Fruit fly (Drosophila melanogaster) whole organism, embryonic: Measurements from ENCODE around the gene corn.
A peak's percentile ranks its signal among the peaks of the same experiment; 100 is the strongest.

Experiments
- Aef1 ChIP-seq: fragments of 200-800 bp; sonication (Bioruptor generic); IDR thresholded peaks from 3 replicates; pipeline ENCODE4 v1.3.6; 2022; ENCODE audit warnings: missing biosample characterization, missing genetic modification characterization
- Bteb2 ChIP-seq: fragments of 200-800 bp; sonication (Bioruptor generic); optimal IDR thresholded peaks from 2 replicates; lab custom pipeline; 2016; ENCODE audit warnings: missing biosample characterization, missing genetic modification characterization
- CG1024 ChIP-seq: fragments of 200-800 bp; sonication (Bioruptor generic); IDR thresholded peaks from 2 replicates; pipeline ENCODE4 v1.3.6; 2022; ENCODE audit warnings: missing biosample characterization, missing genetic modification characterization
- CG11247 ChIP-seq: fragments of 200-800 bp; sonication (Bioruptor generic); IDR thresholded peaks from 2 replicates; pipeline ENCODE4 v1.3.6; 2022; ENCODE audit warnings: missing biosample characterization, missing genetic modification characterization
- CG11504 ChIP-seq: fragments of 200-800 bp; sonication (Bioruptor generic); optimal IDR thresholded peaks from 3 replicates; lab custom pipeline; 2019; ENCODE audit warnings: missing biosample characterization, mild to moderate bottlenecking, missing genetic modification characterization, moderate library complexity
- CG12104 ChIP-seq: fragments of 200-800 bp; sonication (Bioruptor generic); optimal IDR thresholded peaks from 3 replicates; lab custom pipeline; 2016; ENCODE audit warnings: missing biosample characterization, missing genetic modification characterization
- CG1233 ChIP-seq: fragments of 200-800 bp; sonication (Bioruptor generic); optimal IDR thresholded peaks from 4 replicates; lab custom pipeline; 2018; ENCODE audit warnings: missing biosample characterization, mild to moderate bottlenecking, missing genetic modification characterization
- CG13424 ChIP-seq: fragments of 200-800 bp; sonication (Bioruptor generic); optimal IDR thresholded peaks from 2 replicates; lab custom pipeline; 2019; ENCODE audit warnings: missing biosample characterization, mild to moderate bottlenecking, missing genetic modification characterization, moderate library complexity
- CG13894 ChIP-seq: fragments of 200-800 bp; sonication (Bioruptor generic); optimal IDR thresholded peaks from 3 replicates; lab custom pipeline; 2018; ENCODE audit warnings: missing biosample characterization, mild to moderate bottlenecking, missing genetic modification characterization, moderate library complexity
- CG15696 ChIP-seq: fragments of 200-800 bp; sonication (Bioruptor generic); optimal IDR thresholded peaks from 2 replicates; lab custom pipeline; 2019; ENCODE audit warnings: missing biosample characterization, mild to moderate bottlenecking, missing genetic modification characterization, moderate library complexity
- CG1647 ChIP-seq: fragments of 200-800 bp; sonication (Bioruptor generic); optimal IDR thresholded peaks from 3 replicates; lab custom pipeline; 2016; ENCODE audit warnings: missing biosample characterization, missing genetic modification characterization
- CG16863 ChIP-seq: fragments of 200-800 bp; sonication (Bioruptor generic); optimal IDR thresholded peaks from 3 replicates; lab custom pipeline; 2016; ENCODE audit warnings: missing biosample characterization, missing genetic modification characterization
- CG17186 ChIP-seq: fragments of 200-800 bp; sonication (Bioruptor generic); optimal IDR thresholded peaks from 3 replicates; lab custom pipeline; 2017; ENCODE audit warnings: missing biosample characterization, missing genetic modification reagents, missing genetic modification characterization
- CG18599 ChIP-seq: fragments of 200-800 bp; sonication (Bioruptor generic); optimal IDR thresholded peaks from 3 replicates; lab custom pipeline; 2017; ENCODE audit warnings: missing biosample characterization, missing genetic modification characterization, mild to moderate bottlenecking, moderate library complexity, missing genetic modification reagents
- CG2199 ChIP-seq: fragments of 200-800 bp; sonication (Bioruptor generic); IDR thresholded peaks from 3 replicates; pipeline ENCODE4 v1.3.6; 2022; ENCODE audit warnings: missing biosample characterization, missing genetic modification characterization
- CG3407 ChIP-seq: fragments of 200-800 bp; sonication (Bioruptor generic); optimal IDR thresholded peaks from 2 replicates; lab custom pipeline; 2018; ENCODE audit warnings: missing biosample characterization, mild to moderate bottlenecking, missing genetic modification characterization
- CG6689 ChIP-seq: fragments of 200-800 bp; sonication (Bioruptor generic); IDR thresholded peaks from 2 replicates; pipeline ENCODE4 v1.3.6; 2022; ENCODE audit warnings: missing biosample characterization, missing genetic modification characterization
- CG7556 ChIP-seq: fragments of 200-800 bp; sonication (Bioruptor generic); optimal IDR thresholded peaks from 2 replicates; lab custom pipeline; 2017; ENCODE audit warnings: missing biosample characterization, mild to moderate bottlenecking, missing genetic modification characterization
- CG7987 ChIP-seq: fragments of 200-800 bp; sonication (Bioruptor generic); optimal IDR thresholded peaks from 2 replicates; lab custom pipeline; 2018; ENCODE audit warnings: missing biosample characterization, mild to moderate bottlenecking, missing genetic modification characterization, moderate library complexity
- ERR ChIP-seq: fragments of 200-800 bp; sonication (Bioruptor generic); optimal IDR thresholded peaks from 2 replicates; lab custom pipeline; 2016; ENCODE audit warnings: missing biosample characterization, missing genetic modification characterization
- Ets65A ChIP-seq: fragments of 200-800 bp; sonication (Bioruptor generic); peaks from one replicate; lab custom pipeline; 2016; ENCODE audit warnings: missing biosample characterization, missing genetic modification characterization
- H2.0 ChIP-seq: fragments of 200-800 bp; sonication (Bioruptor generic); IDR thresholded peaks from 2 replicates; pipeline ENCODE4 v1.3.6; 2022; ENCODE audit warnings: missing biosample characterization, missing genetic modification characterization
- HLH4C ChIP-seq: fragments of 200-800 bp; sonication (Bioruptor generic); IDR thresholded peaks from 3 replicates; pipeline ENCODE4 v1.3.6; 2022; ENCODE audit warnings: missing biosample characterization, missing genetic modification characterization; ENCODE audit not compliant: partially characterized antibody
- Hr39 ChIP-seq: fragments of >200 bp; optimal IDR thresholded peaks from 2 replicates; lab custom pipeline; 2017
- Lpt ChIP-seq: fragments of >200 bp; optimal IDR thresholded peaks from 2 replicates; lab custom pipeline; 2018; ENCODE audit warnings: missing biosample characterization, missing genetic modification characterization
- MBD-R2 ChIP-seq: fragments of 200-800 bp; sonication (Bioruptor generic); IDR thresholded peaks from 2 replicates; pipeline ENCODE4 v1.3.6; 2022; ENCODE audit warnings: missing biosample characterization, missing genetic modification characterization
- Nf-YC ChIP-seq: fragments of 200-800 bp; optimal IDR thresholded peaks from 3 replicates; lab custom pipeline; 2019; ENCODE audit warnings: missing biosample characterization, mild to moderate bottlenecking, missing genetic modification characterization, moderate library complexity
- Oaz ChIP-seq: fragments of 200-800 bp; sonication (Bioruptor generic); IDR thresholded peaks from 2 replicates; pipeline ENCODE4 v1.3.6; 2022; ENCODE audit warnings: missing biosample characterization, missing genetic modification characterization
- PHDP ChIP-seq: fragments of 200-800 bp; sonication (Bioruptor generic); optimal IDR thresholded peaks from 3 replicates; lab custom pipeline; 2018; ENCODE audit warnings: missing biosample characterization, mild to moderate bottlenecking, missing genetic modification characterization, moderate library complexity
- al ChIP-seq: fragments of 200-800 bp; sonication (Bioruptor generic); IDR thresholded peaks from 2 replicates; pipeline ENCODE4 v1.3.6; 2022; ENCODE audit warnings: missing biosample characterization, missing genetic modification characterization
- bbx ChIP-seq: fragments of 200-800 bp; sonication (Bioruptor generic); IDR thresholded peaks from 2 replicates; pipeline ENCODE4 v1.3.6; 2022; ENCODE audit warnings: missing biosample characterization, missing genetic modification characterization; ENCODE audit not compliant: partially characterized antibody
- ci ChIP-seq: fragments of 200-800 bp; sonication (Bioruptor generic); IDR thresholded peaks from 3 replicates; pipeline ENCODE4 v1.3.6; 2022; ENCODE audit warnings: missing biosample characterization, missing genetic modification characterization
- crol ChIP-seq: fragments of 200-800 bp; sonication (Bioruptor generic); IDR thresholded peaks from 2 replicates; pipeline ENCODE4 v1.3.6; 2022; ENCODE audit warnings: missing biosample characterization, missing genetic modification characterization
- dati ChIP-seq: fragments of 200-800 bp; sonication (Bioruptor generic); IDR thresholded peaks from 2 replicates; pipeline ENCODE4 v1.3.6; 2022; ENCODE audit warnings: missing biosample characterization, missing genetic modification characterization
- dmrt11E ChIP-seq: fragments of 200-800 bp; sonication (Bioruptor generic); optimal IDR thresholded peaks from 3 replicates; lab custom pipeline; 2018; ENCODE audit warnings: missing biosample characterization, mild to moderate bottlenecking, missing genetic modification characterization, moderate library complexity
- fd3F ChIP-seq: fragments of 200-800 bp; sonication (Bioruptor generic); optimal IDR thresholded peaks from 2 replicates; lab custom pipeline; 2018; ENCODE audit warnings: missing biosample characterization, mild to moderate bottlenecking, missing genetic modification characterization, moderate library complexity
- grn ChIP-seq: fragments of 200-800 bp; sonication (Bioruptor generic); optimal IDR thresholded peaks from 3 replicates; lab custom pipeline; 2017; ENCODE audit warnings: missing biosample characterization, missing genetic modification characterization
- gro ChIP-seq: fragments of 200-800 bp; sonication (Bioruptor generic); optimal IDR thresholded peaks from 2 replicates; lab custom pipeline; 2016; ENCODE audit warnings: missing biosample characterization, missing genetic modification characterization
- gsb-n ChIP-seq: fragments of 200-800 bp; sonication (Bioruptor generic); optimal IDR thresholded peaks from 3 replicates; lab custom pipeline; 2018; ENCODE audit warnings: missing biosample characterization, mild to moderate bottlenecking, missing genetic modification characterization
- jigr1 ChIP-seq: fragments of 200-800 bp; sonication (Bioruptor generic); IDR thresholded peaks from 3 replicates; pipeline ENCODE4 v1.3.6; 2022; ENCODE audit warnings: missing biosample characterization, missing genetic modification characterization
- mirr ChIP-seq: fragments of 200-800 bp; sonication (Bioruptor generic); optimal IDR thresholded peaks from 3 replicates; lab custom pipeline; 2018; ENCODE audit warnings: missing biosample characterization, mild to moderate bottlenecking, missing genetic modification characterization
- pho ChIP-seq: fragments of 200-800 bp; sonication (Bioruptor generic); optimal IDR thresholded peaks from 2 replicates; lab custom pipeline; 2016; ENCODE audit warnings: missing biosample characterization, missing genetic modification characterization
- pita ChIP-seq: fragments of 200-800 bp; sonication (Bioruptor generic); optimal IDR thresholded peaks from 2 replicates; lab custom pipeline; 2017; ENCODE audit warnings: missing biosample characterization, mild to moderate bottlenecking, missing genetic modification characterization
- prd ChIP-seq, 3 experiments: fragments of >200 bp in 2 of 3; fragments of 200-800 bp in 1 of 3; sonication (Bioruptor generic) in 1 of 3; optimal IDR thresholded peaks in 2 of 3; IDR thresholded peaks in 1 of 3; 2 replicates in 2 of 3; 3 replicates in 1 of 3; pipeline versions ENCODE4 v1.3.6 to Lab custom; 2017 to 2022; ENCODE audit warnings: missing biosample characterization in 1 of 3, missing genetic modification characterization in 1 of 3
- pum ChIP-seq: fragments of 200-800 bp; sonication (Bioruptor generic); optimal IDR thresholded peaks from 2 replicates; lab custom pipeline; 2016; ENCODE audit warnings: missing biosample characterization, missing genetic modification characterization
- sens ChIP-seq: fragments of 200-800 bp; sonication (Bioruptor generic); peaks from one replicate; lab custom pipeline; 2016; ENCODE audit warnings: missing biosample characterization, missing genetic modification characterization
- vvl ChIP-seq: fragments of 200-800 bp; sonication (Bioruptor generic); IDR thresholded peaks from 2 replicates; pipeline ENCODE4 v1.3.6; 2022; ENCODE audit warnings: missing biosample characterization, missing genetic modification characterization
- z ChIP-seq: fragments of 200-800 bp; sonication (Bioruptor generic); IDR thresholded peaks from 3 replicates; pipeline ENCODE4 v1.3.6; 2022; ENCODE audit warnings: missing biosample characterization, missing genetic modification characterization

Gene corn

DNA sequence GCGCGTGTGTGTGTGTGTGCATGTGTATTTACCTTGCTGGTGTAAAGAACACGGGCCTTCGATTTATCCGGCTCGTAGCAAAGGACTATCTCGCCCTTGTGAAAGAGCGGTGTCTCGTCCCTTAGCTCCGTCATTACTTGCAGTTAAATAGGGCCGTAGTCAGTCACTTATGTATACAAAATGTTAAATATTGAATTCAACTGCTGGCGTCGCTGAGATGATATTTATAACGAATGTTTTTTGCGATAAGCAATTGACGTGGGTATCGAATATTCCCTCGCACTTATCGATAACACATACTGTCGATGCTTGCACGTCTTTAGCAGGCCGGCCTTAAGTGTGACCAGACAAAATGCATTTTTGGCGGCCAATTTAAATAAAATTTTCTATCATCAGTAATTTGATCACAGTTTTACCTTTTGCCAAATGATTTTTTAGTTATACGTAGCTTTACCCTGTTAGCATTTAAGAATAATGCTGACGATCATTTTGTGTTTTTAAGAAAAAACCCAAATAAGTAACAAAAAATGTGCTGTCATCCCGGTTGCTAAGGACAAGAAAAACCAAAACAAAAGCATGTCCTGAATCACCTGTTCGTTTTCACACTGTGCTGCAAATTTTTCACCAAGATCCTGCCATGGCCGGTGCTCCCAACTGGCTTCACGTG lies 31.5 kb downstream of the corn start, which contains the start of the genes msl-3 and BBS1 (continued):
- TF ChIP-seq pita (GFP tag; lab: Kevin White, UChicago) (no peak), Nf-YC (tag; lab: Kevin White, UChicago) (no peak), CG1024 (GFP tag; lab: Robert Waterston, UW) (no peak), CG1647 (GFP tag; lab: Kevin White, UChicago) (no peak), CG13424 (no peak), mirr (GFP tag; lab: Kevin White, UChicago) (no peak), Bteb2 (GFP tag; lab: Kevin White, UChicago) (no peak), grn (GFP tag; lab: Kevin White, UChicago) (no peak), pho (peak; percentile 9), ci (GFP tag; lab: Robert Waterston, UW) (no peak)

DNA sequence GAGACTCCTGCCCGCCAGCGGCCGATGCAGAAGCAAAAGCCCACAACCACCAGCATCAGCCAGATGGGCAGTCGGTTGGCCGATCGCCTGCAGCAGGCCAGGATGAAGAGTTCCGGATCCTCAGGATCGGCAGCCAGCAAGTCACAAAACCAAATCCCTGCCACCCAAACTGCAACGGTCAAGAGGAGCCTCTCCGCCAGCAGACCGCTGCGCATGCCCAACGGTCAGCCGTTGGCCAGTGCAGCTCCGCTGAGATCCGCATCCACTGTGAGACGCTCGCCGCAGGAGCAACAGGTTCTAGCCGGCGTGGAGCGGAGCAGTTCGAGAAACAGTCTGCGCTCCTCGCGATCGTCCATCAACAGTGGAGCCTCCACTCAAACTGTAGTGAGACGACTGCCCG lies 34.7 kb downstream of the corn start:
- TF ChIP-seq Ets65A (GFP tag; lab: Kevin White, UChicago) (peak; percentile 91), Bteb2 (GFP tag; lab: Kevin White, UChicago) (no peak)

DNA sequence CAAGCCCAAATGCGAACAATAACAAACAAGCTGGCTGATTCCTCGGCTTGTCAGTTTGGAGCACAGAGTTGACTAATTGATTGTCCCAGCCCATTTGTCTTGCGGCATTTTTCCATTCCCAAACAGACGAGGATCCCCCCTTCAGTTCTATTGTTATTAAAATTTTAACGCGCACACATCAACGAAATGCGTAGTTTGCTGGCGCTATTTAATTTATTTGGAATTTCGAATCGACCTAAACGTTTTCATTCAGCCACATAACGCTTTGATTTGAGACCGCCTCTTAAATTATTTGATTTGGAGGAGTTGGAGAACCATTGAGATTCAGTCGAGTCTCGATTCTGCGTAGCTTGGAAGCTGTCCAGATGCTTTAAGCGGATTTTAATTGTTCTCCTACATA lies 40.9 kb downstream of the corn start:
- TF ChIP-seq CG13894 (tag; lab: Kevin White, UChicago) (peak; percentile 48), fd3F (GFP tag; lab: Kevin White, UChicago) (no peak), CG11504 (tag; lab: Kevin White, UChicago) (no peak), crol (GFP tag; lab: Robert Waterston, UW) (no peak), z (no peak), sens (GFP tag; lab: Kevin White, UChicago) (no peak), CG3407 (GFP tag; lab: Kevin White, UChicago) (no peak), pum (no peak), Hr39 (lab: Kevin White, UChicago) (no peak), gsb-n (tag; lab: Kevin White, UChicago) (no peak), CG2199 (GFP tag; lab: Robert Waterston, UW) (no peak), Ets65A (GFP tag; lab: Kevin White, UChicago) (no peak), CG15696 (tag; lab: Kevin White, UChicago) (no peak), gro (GFP tag; lab: Kevin White, UChicago) (peak; percentile 79), CG12104 (GFP tag; lab: Kevin White, UChicago) (no peak), CG17186 (GFP tag; lab: Kevin White, UChicago) (no peak), CG16863 (GFP tag; lab: Kevin White, UChicago) (no peak), CG7556 (GFP tag; lab: Kevin White, UChicago) (no peak), ERR (GFP tag; lab: Kevin White, UChicago) (no peak), H2.0 (GFP tag; lab: Robert Waterston, UW) (no peak), Oaz (GFP tag; lab: Robert Waterston, UW) (no peak), MBD-R2 (GFP tag; lab: Robert Waterston, UW) (0 out of 2 replicates have a peak, but pooled peaks have one; percentile 7), vvl (0 out of 2 replicates have a peak, but pooled peaks have one; percentile 39), dmrt11E (tag; lab: Kevin White, UChicago) (no peak), CG1233 (GFP tag; lab: Kevin White, UChicago) (no peak), prd (optimal IDR thresholded peaks at IDR 0.05; lab: Kevin White, UChicago) (no peak), prd (GFP tag; IDR thresholded peaks at IDR 0.05; lab: Robert Waterston, UW) (no peak), CG7987 (GFP tag; lab: Kevin White, UChicago) (no peak), bbx (GFP tag; lab: Robert Waterston, UW) (no peak), HLH4C (no peak), Aef1 (no peak), CG6689 (GFP tag; lab: Robert Waterston, UW) (no peak), CG11247 (GFP tag; lab: Robert Waterston, UW) (no peak), al (no peak), CG18599 (no peak), Lpt (no peak), dati (no peak), jigr1 (GFP tag; lab: Robert Waterston, UW) (no peak), PHDP (no peak)
